Worm (Caenorhabditis elegans) whole organism, midembryonic: ENCODE results near the gene F16H6.8.

Experiments used
- T22C8.4 ChIP-seq: fragments of 200-800 bp; sonication (Bioruptor generic); IDR thresholded peaks from 2 replicates; pipeline ENCODE4 v1.3.6; 2022; ENCODE audit warnings: missing genetic modification characterization, missing compliant biosample characterization
- cog-1 ChIP-seq: sonication (generic microtip); optimal IDR thresholded peaks from 2 replicates; lab custom pipeline; 2016; ENCODE audit warnings: missing genetic modification characterization, missing compliant biosample characterization
- flt-1 ChIP-seq: fragments of 200-800 bp; sonication (Bioruptor generic); IDR thresholded peaks from 2 replicates; pipeline ENCODE4 v1.3.6; 2022; ENCODE audit warnings: missing genetic modification characterization, missing compliant biosample characterization
- klf-2 ChIP-seq: fragments of 200-800 bp; sonication (Bioruptor generic); conservative IDR thresholded peaks from 2 replicates; pipeline ENCODE4 v1.3.6; 2022; ENCODE audit warnings: missing genetic modification reagents, missing genetic modification characterization, missing compliant biosample characterization
- med-1 ChIP-seq: sonication (generic microtip); optimal IDR thresholded peaks from 2 replicates; lab custom pipeline; 2017; ENCODE audit warnings: missing genetic modification characterization, mild to moderate bottlenecking, missing compliant biosample characterization, antibody characterized with exemption, missing genetic modification reagents; ENCODE audit not compliant: insufficient read depth
- ztf-23 ChIP-seq: fragments of 200-800 bp; sonication (Bioruptor generic); IDR thresholded peaks from 2 replicates; pipeline ENCODE4 v1.3.6; 2022; ENCODE audit warnings: missing genetic modification reagents, missing genetic modification characterization, missing compliant biosample characterization

DNA sequence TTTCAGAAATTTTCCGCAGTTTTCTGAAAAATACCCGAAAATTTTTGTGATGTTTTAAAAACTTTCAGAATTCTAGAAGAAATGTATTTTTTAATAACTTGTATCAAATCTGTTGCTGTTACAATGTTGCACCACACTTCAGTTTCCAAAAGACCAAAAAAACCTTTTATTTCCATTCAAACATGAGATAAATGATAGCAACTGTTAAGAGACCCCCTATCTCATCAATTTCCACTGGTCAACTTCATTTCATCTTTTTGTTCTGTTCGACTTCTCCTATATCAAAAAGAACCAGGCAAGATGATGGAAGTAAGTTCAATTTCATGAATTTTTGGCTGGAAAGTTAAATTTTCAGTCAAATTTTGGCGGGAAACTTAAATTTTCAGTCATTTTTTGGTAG, 17.7 kb downstream of the F16H6.8 start, which contains the start of gene F16H6.4:
- TF ChIP-seq med-1 (GFP tag; lab: Kevin White, UChicago) (no peak), flt-1 (GFP tag; lab: Robert Waterston, UW) (no peak), klf-2 (GFP tag; lab: Robert Waterston, UW) (no peak), ztf-23 (GFP tag; lab: Robert Waterston, UW) (no peak), T22C8.4 (no peak), cog-1 (no peak)
